Fruit fly (Drosophila melanogaster): ENCODE results near the gene CG13786.

The CG13786 gene

dm6 chr2L:7270270-7270669 lies 17.5 kb upstream of the CG13786 start (continued):
- no peak for TF ChIP-seq Doc3 (GFP tag; IDR thresholded peaks at IDR 0.05; ENCODE audit: partially characterized antibody)
- peak; percentile 59 for TF ChIP-seq CG15696 (tag; optimal IDR thresholded peaks at IDR 0.05)
- peak; percentile 54; the same call in 1 of the 3 replicates for TF ChIP-seq ci (GFP tag; IDR thresholded peaks at IDR 0.05)
- no peak for TF ChIP-seq CG6689 (GFP tag; IDR thresholded peaks at IDR 0.05)
- no peak for TF ChIP-seq shn (GFP tag; optimal IDR thresholded peaks at IDR 0.05)
- TF ChIP-seq CG4360 (GFP tag; IDR thresholded peaks at IDR 0.05): no peak
- TF ChIP-seq CG8388 (GFP tag; optimal IDR thresholded peaks at IDR 0.05): peak; percentile 70
- peak; percentile 87 for TF ChIP-seq CG10979 (tag; optimal IDR thresholded peaks at IDR 0.05)
- TF ChIP-seq bigmax (GFP tag; optimal IDR thresholded peaks at IDR 0.05): no peak
- no peak for TF ChIP-seq fru (optimal IDR thresholded peaks at IDR 0.05)
- TF ChIP-seq HLH54F (GFP tag; optimal IDR thresholded peaks at IDR 0.05): no peak
- TF ChIP-seq CG34376 (GFP tag; optimal IDR thresholded peaks at IDR 0.05): no peak
- no peak for TF ChIP-seq seq (GFP tag; IDR thresholded peaks at IDR 0.05)
- TF ChIP-seq CG2202 (tag; optimal IDR thresholded peaks at IDR 0.05): peak; percentile 66
- TF ChIP-seq CG42726 (GFP tag; IDR thresholded peaks at IDR 0.05; ENCODE audit: partially characterized antibody): no peak
- TF ChIP-seq CG7786 (GFP tag; optimal IDR thresholded peaks at IDR 0.05): no peak
- TF ChIP-seq nerfin-2 (GFP tag; IDR thresholded peaks at IDR 0.05; ENCODE audit: partially characterized antibody): no peak
- no peak for TF ChIP-seq CG9437 (GFP tag; optimal IDR thresholded peaks at IDR 0.05)
- TF ChIP-seq E2f1 (GFP tag; IDR thresholded peaks at IDR 0.05): no peak
- no peak for TF ChIP-seq CG12659 (GFP tag; optimal IDR thresholded peaks at IDR 0.05)
- peak; percentile 70 for TF ChIP-seq trem (tag; optimal IDR thresholded peaks at IDR 0.05)
- peak; percentile 54 for TF ChIP-seq CG16815 (GFP tag; optimal IDR thresholded peaks at IDR 0.05)
- no peak for TF ChIP-seq ab (GFP tag; optimal IDR thresholded peaks at IDR 0.05)
- no peak for TF ChIP-seq Hand (GFP tag; optimal IDR thresholded peaks at IDR 0.05)
- TF ChIP-seq stwl (tag; optimal IDR thresholded peaks at IDR 0.05): peak; percentile 22
- no peak for TF ChIP-seq CG10321 (GFP tag; IDR thresholded peaks at IDR 0.05)
- TF ChIP-seq dati (GFP tag; IDR thresholded peaks at IDR 0.05): no peak
- no peak for TF ChIP-seq CG5245 (GFP tag; optimal IDR thresholded peaks at IDR 0.05)
- peak; percentile 36 for TF ChIP-seq Nf-YB (GFP tag; optimal IDR thresholded peaks at IDR 0.05)
- no peak for TF ChIP-seq caup (GFP tag; optimal IDR thresholded peaks at IDR 0.05; ENCODE audit: severe bottlenecking)
- TF ChIP-seq tx (GFP tag; optimal IDR thresholded peaks at IDR 0.05): no peak
- no peak for TF ChIP-seq her (GFP tag; optimal IDR thresholded peaks at IDR 0.05)
- TF ChIP-seq CG9609 (GFP tag; optimal IDR thresholded peaks at IDR 0.05): no peak
- TF ChIP-seq CG17186 (GFP tag; optimal IDR thresholded peaks at IDR 0.05): peak; percentile 0
- TF ChIP-seq stc (GFP tag; IDR thresholded peaks at IDR 0.05): no peak
- no peak for TF ChIP-seq Sin3A (optimal IDR thresholded peaks at IDR 0.05)
- TF ChIP-seq CG15479 (GFP tag; optimal IDR thresholded peaks at IDR 0.05): no peak
- no peak for TF ChIP-seq CG11247 (GFP tag; IDR thresholded peaks at IDR 0.05)
- TF ChIP-seq hbn (GFP tag; IDR thresholded peaks at IDR 0.05; ENCODE audit: partially characterized antibody): no peak
- no peak for TF ChIP-seq nerfin-1 (tag; optimal IDR thresholded peaks at IDR 0.05)
- TF ChIP-seq Pdp1 (GFP tag; optimal IDR thresholded peaks at IDR 0.05): peak in 1 of 2 experiments; percentile 24
- no peak for TF ChIP-seq cad (GFP tag; optimal IDR thresholded peaks at IDR 0.05)
- no peak for TF ChIP-seq knrl (GFP tag; IDR thresholded peaks at IDR 0.05; ENCODE audit: partially characterized antibody)
- TF ChIP-seq CG32767 (GFP tag; IDR thresholded peaks at IDR 0.05): no peak
- TF ChIP-seq fd64A (GFP tag; optimal IDR thresholded peaks at IDR 0.05): no peak
- TF ChIP-seq Sox100B (GFP tag; optimal IDR thresholded peaks at IDR 0.05): peak; percentile 35
- TF ChIP-seq pb (GFP tag; optimal IDR thresholded peaks at IDR 0.05): no peak
- TF ChIP-seq CG10543 (GFP tag; optimal IDR thresholded peaks at IDR 0.05): no peak
- no peak for TF ChIP-seq zen2 (GFP tag; IDR thresholded peaks at IDR 0.05; ENCODE audit: partially characterized antibody)
- no peak for TF ChIP-seq scrt (GFP tag; optimal IDR thresholded peaks at IDR 0.05)
- peak; percentile 82 for TF ChIP-seq zfh1 (GFP tag; IDR thresholded peaks at IDR 0.05)
- TF ChIP-seq vfl (GFP tag; optimal IDR thresholded peaks at IDR 0.05): no peak
